Worm (Caenorhabditis elegans): ENCODE results near the gene Y59E9AL.8.
"Not testable (repeated sequence)": the region's sequence is repeated elsewhere in the genome, so short reads cannot be mapped to it uniquely, and the experiment has no call there.

Y59E9AL.8 gene

ce11 chrIV:5264700-5265210 lies 40.6 kb upstream of the Y59E9AL.8 start:
- peak; percentile 25 for TF ChIP-seq nhr-47 (tag; optimal IDR thresholded peaks at IDR 0.05)
- TF ChIP-seq elt-2 (tag; optimal IDR thresholded peaks at IDR 0.05), result peak; percentile 1
- peak; percentile 85 for TF ChIP-seq snpc-4 (tag; optimal IDR thresholded peaks at IDR 0.05)
- peak; percentile 70 for TF ChIP-seq nhr-19 (GFP tag; conservative IDR thresholded peaks at IDR 0.05)

- peak; percentile 52 for TF ChIP-seq nhr-19 (GFP tag; conservative IDR thresholded peaks at IDR 0.05)
These were observed 37.6 kb upstream of the Y59E9AL.8 start for ce11 chrIV:5261786-5262185.

ce11 chrIV:5260289-5260688 lies 36.2 kb upstream of the Y59E9AL.8 start, which contains the start of gene msp-19:
msp-19 (plus strand) TSS chrIV:5260589.
- TF ChIP-seq Y116A8C.19 (tag; optimal IDR thresholded peaks at IDR 0.05; ENCODE audit: borderline replicate concordance); efl-1 (optimal IDR thresholded peaks at IDR 0.05); efl-1 (GFP tag; optimal IDR thresholded peaks at IDR 0.05 in 1 of 2); hlh-4 (tag; optimal IDR thresholded peaks at IDR 0.05): not testable (repeated sequence)

ce11 chrIV:5258385-5258784 lies 34.2 kb upstream of the Y59E9AL.8 start, which contains the start of gene ttbk-2.1:
ttbk-2.1 (plus strand) TSS chrIV:5258685.
- not testable (repeated sequence) for TF ChIP-seq lin-13 (GFP tag; optimal IDR thresholded peaks at IDR 0.05); efl-1 (optimal IDR thresholded peaks at IDR 0.05); efl-1 (GFP tag; optimal IDR thresholded peaks at IDR 0.05 in 1 of 2); nhr-237 (tag; optimal IDR thresholded peaks at IDR 0.05)

ce11 chrIV:5256731-5257130 lies 32.6 kb upstream of the Y59E9AL.8 start, which contains the start of gene F36H12.9:
F36H12.9 (plus strand) TSS chrIV:5257031.
- not testable (repeated sequence) for TF ChIP-seq nhr-77, blmp-1, xbp-1 (tag; optimal IDR thresholded peaks at IDR 0.05)

- not testable (repeated sequence) for TF ChIP-seq zip-4 (GFP tag; optimal IDR thresholded peaks at IDR 0.05); aha-1 (tag; optimal IDR thresholded peaks at IDR 0.05); elt-3 (tag; optimal IDR thresholded peaks at IDR 0.05)
These were observed 30.5 kb upstream of the Y59E9AL.8 start, which contains the start of gene F36H12.10 for ce11 chrIV:5254678-5255077. F36H12.10 (minus strand) TSS chrIV:5254778.

- no peak for TF ChIP-seq dpl-1 (GFP tag; optimal IDR thresholded peaks at IDR 0.05)
- no peak for TF ChIP-seq F16B12.6 (tag; optimal IDR thresholded peaks at IDR 0.05)
- TF ChIP-seq unc-86 (tag; optimal IDR thresholded peaks at IDR 0.05), result no peak
- no peak for TF ChIP-seq nhr-12 (tag; optimal IDR thresholded peaks at IDR 0.05)
- no peak for TF ChIP-seq snu-23 (GFP tag; optimal IDR thresholded peaks at IDR 0.05)
- no peak for TF ChIP-seq nhr-77 (tag; optimal IDR thresholded peaks at IDR 0.05)
- TF ChIP-seq sox-4 (tag; optimal IDR thresholded peaks at IDR 0.05), result no peak
- TF ChIP-seq nhr-19 (GFP tag; conservative IDR thresholded peaks at IDR 0.05), result no peak
- no peak for TF ChIP-seq pax-3 (tag; optimal IDR thresholded peaks at IDR 0.05)
- TF ChIP-seq C04F5.9 (tag; optimal IDR thresholded peaks at IDR 0.05), result no peak
- TF ChIP-seq nhr-76 (tag; optimal IDR thresholded peaks at IDR 0.05), result no peak
- TF ChIP-seq grh-1 (GFP tag; IDR thresholded peaks at IDR 0.05), result no peak
- no peak for TF ChIP-seq sptf-1 (tag; optimal IDR thresholded peaks at IDR 0.05)
- TF ChIP-seq mab-9 (GFP tag; IDR thresholded peaks at IDR 0.05), result no peak
- TF ChIP-seq sup-37 (GFP tag; optimal IDR thresholded peaks at IDR 0.05), result no peak
- no peak for TF ChIP-seq irx-1 (tag; optimal IDR thresholded peaks at IDR 0.05)
- no peak for TF ChIP-seq ces-1 (GFP tag; optimal IDR thresholded peaks at IDR 0.05)
- no peak for TF ChIP-seq hlh-17 (GFP tag; optimal IDR thresholded peaks at IDR 0.05; ENCODE audit: borderline replicate concordance)
These were observed 6.4 kb upstream of the Y59E9AL.8 start, which contains the start of gene thn-5 for ce11 chrIV:5230530-5230929. thn-5 (plus strand) TSS chrIV:5230830.

Measured in whole organism, L1 larva.